Worm (Caenorhabditis elegans) whole organism, L1 larva: ENCODE data around the gene ztf-17.

ENCODE experiments used
- C16A3.4 ChIP-seq: fragments of 150-350 bp; optimal IDR thresholded peaks from 2 replicates; lab custom pipeline; 2014; ENCODE audit warnings: missing biosample characterization, missing genetic modification characterization
- C34B4.2 ChIP-seq: sonication (generic microtip); optimal IDR thresholded peaks from 2 replicates; lab custom pipeline; 2017; ENCODE audit warnings: mild to moderate bottlenecking, missing genetic modification characterization, missing compliant biosample characterization
- F16B12.6 ChIP-seq: fragments of 150-350 bp; optimal IDR thresholded peaks from 2 replicates; lab custom pipeline; 2014; ENCODE audit warnings: missing biosample characterization, missing genetic modification characterization
- Y116A8C.19 ChIP-seq: sonication (generic microtip); optimal IDR thresholded peaks from 2 replicates; lab custom pipeline; 2016; ENCODE audit warnings: missing compliant biosample characterization, missing genetic modification characterization, borderline replicate concordance
- aly-2 ChIP-seq: fragments of 150-350 bp; optimal IDR thresholded peaks from 2 replicates; lab custom pipeline; 2014; ENCODE audit warnings: missing biosample characterization, missing genetic modification characterization
- ama-1 ChIP-seq: fragments of 150-350 bp; optimal IDR thresholded peaks from 2 replicates; lab custom pipeline; 2014
- blmp-1 ChIP-seq: fragments of 150-350 bp; optimal IDR thresholded peaks from 2 replicates; lab custom pipeline; 2014; ENCODE audit warnings: missing biosample characterization, missing genetic modification characterization
- ces-1 ChIP-seq: fragments of 150-350 bp; optimal IDR thresholded peaks from 2 replicates; lab custom pipeline; 2014; ENCODE audit warnings: missing biosample characterization, missing genetic modification reagents, missing genetic modification characterization
- dpl-1 ChIP-seq, 3 experiments: fragments of 150-350 bp in 2 of 3; sonication (generic microtip) in 1 of 3; optimal IDR thresholded peaks; 2 replicates each; lab custom pipeline; 2014 to 2017; ENCODE audit warnings: missing biosample characterization in 3 of 3, missing genetic modification characterization in 3 of 3, missing genetic modification reagents in 3 of 3
- efl-1 ChIP-seq, 4 experiments: fragments of 150-350 bp; optimal IDR thresholded peaks in 3 of 4; peaks in 1 of 4; 1 replicate in 1 of 4; 2 replicates in 3 of 4; lab custom pipeline; 2014; ENCODE audit warnings: missing biosample characterization in 2 of 4, missing genetic modification characterization in 2 of 4, missing genetic modification reagents in 2 of 4
- egl-13 ChIP-seq: sonication (generic microtip); optimal IDR thresholded peaks from 2 replicates; lab custom pipeline; 2016; ENCODE audit warnings: missing genotype, missing genetic modification reagents, missing genetic modification characterization, missing compliant biosample characterization
- grh-1 ChIP-seq: fragments of 200-800 bp; sonication (Bioruptor generic); IDR thresholded peaks from 2 replicates; pipeline ENCODE4 v1.3.6; 2022; ENCODE audit warnings: missing genetic modification reagents, missing genetic modification characterization, missing compliant biosample characterization
- hlh-4 ChIP-seq: sonication (generic microtip); optimal IDR thresholded peaks from 2 replicates; lab custom pipeline; 2016; ENCODE audit warnings: mild to moderate bottlenecking, missing genetic modification characterization, missing compliant biosample characterization
- irx-1 ChIP-seq: sonication (generic microtip); optimal IDR thresholded peaks from 2 replicates; lab custom pipeline; 2016; ENCODE audit warnings: missing genetic modification characterization, missing compliant biosample characterization
- isw-1 ChIP-seq: fragments of 200-800 bp; sonication (Bioruptor generic); IDR thresholded peaks from 2 replicates; pipeline ENCODE4 v1.3.6; 2022; ENCODE audit warnings: missing genetic modification characterization, missing compliant biosample characterization
- jun-1 ChIP-seq: fragments of 150-350 bp; optimal IDR thresholded peaks from 2 replicates; lab custom pipeline; 2014; ENCODE audit warnings: missing biosample characterization, missing genetic modification reagents, missing genetic modification characterization
- lin-13 ChIP-seq: fragments of 150-350 bp; optimal IDR thresholded peaks from 2 replicates; lab custom pipeline; 2014; ENCODE audit warnings: missing biosample characterization, missing genetic modification reagents, missing genetic modification characterization
- lin-14 ChIP-seq: fragments of 200-800 bp; sonication (Bioruptor generic); optimal IDR thresholded peaks from 2 replicates; lab custom pipeline; 2018; ENCODE audit warnings: mild to moderate bottlenecking, missing genetic modification characterization, moderate library complexity, missing compliant biosample characterization
- lin-15B ChIP-seq: fragments of 150-350 bp; sonication (generic microtip); optimal IDR thresholded peaks from 3 replicates; lab custom pipeline; 2014; ENCODE audit warnings: missing biosample characterization, missing genetic modification characterization
- nhr-11 ChIP-seq: fragments of 150-350 bp; optimal IDR thresholded peaks from 2 replicates; lab custom pipeline; 2014; ENCODE audit warnings: missing biosample characterization, missing genetic modification characterization
- nhr-20 ChIP-seq: sonication (generic microtip); optimal IDR thresholded peaks from 2 replicates; lab custom pipeline; 2016; ENCODE audit warnings: mild to moderate bottlenecking, missing genetic modification characterization, missing compliant biosample characterization
- nhr-28 ChIP-seq: fragments of 150-350 bp; optimal IDR thresholded peaks from 2 replicates; lab custom pipeline; 2014; ENCODE audit warnings: missing biosample characterization, missing genetic modification characterization
- nhr-71 ChIP-seq: sonication (generic microtip); optimal IDR thresholded peaks from 2 replicates; lab custom pipeline; 2016; ENCODE audit warnings: mild to moderate bottlenecking, missing genetic modification characterization, moderate library complexity, missing compliant biosample characterization
- nhr-77 ChIP-seq: fragments of 150-350 bp; optimal IDR thresholded peaks from 2 replicates; lab custom pipeline; 2014; ENCODE audit warnings: missing biosample characterization, missing genetic modification characterization
- nhr-84 ChIP-seq: sonication (generic microtip); optimal IDR thresholded peaks from 2 replicates; lab custom pipeline; 2017; ENCODE audit warnings: missing biosample characterization, missing genetic modification characterization
- nhr-85 ChIP-seq: sonication (generic microtip); peaks from one replicate; lab custom pipeline; 2016; ENCODE audit warnings: missing genetic modification characterization, inconsistent platforms, missing compliant biosample characterization
- nhr-90 ChIP-seq: sonication (generic microtip); optimal IDR thresholded peaks from 2 replicates; lab custom pipeline; 2016; ENCODE audit warnings: mild to moderate bottlenecking, missing genetic modification characterization, missing compliant biosample characterization; ENCODE audit not compliant: poor library complexity
- pag-3 ChIP-seq: sonication (generic microtip); optimal IDR thresholded peaks from 2 replicates; lab custom pipeline; 2017; ENCODE audit warnings: missing genetic modification characterization, mild to moderate bottlenecking, missing compliant biosample characterization, antibody characterized with exemption, borderline replicate concordance; ENCODE audit not compliant: insufficient read depth
- snpc-4 ChIP-seq: fragments of 150-350 bp; optimal IDR thresholded peaks from 2 replicates; lab custom pipeline; 2014; ENCODE audit warnings: missing biosample characterization, missing genetic modification characterization
- sptf-1 ChIP-seq: fragments of 150-350 bp; optimal IDR thresholded peaks from 2 replicates; lab custom pipeline; 2014; ENCODE audit warnings: missing biosample characterization, missing genetic modification characterization
- sup-37 ChIP-seq: fragments of 200-800 bp; sonication (Bioruptor generic); optimal IDR thresholded peaks from 2 replicates; lab custom pipeline; 2018; ENCODE audit warnings: mild to moderate bottlenecking, missing genetic modification characterization, missing compliant biosample characterization
- swsn-7 ChIP-seq: sonication (generic microtip); optimal IDR thresholded peaks from 2 replicates; lab custom pipeline; 2016; ENCODE audit warnings: missing genetic modification characterization, missing compliant biosample characterization
- unc-86 ChIP-seq: sonication (generic microtip); optimal IDR thresholded peaks from 2 replicates; lab custom pipeline; 2016; ENCODE audit warnings: missing genetic modification characterization, missing compliant biosample characterization
- xbp-1 ChIP-seq: sonication (generic microtip); optimal IDR thresholded peaks from 2 replicates; lab custom pipeline; 2016; ENCODE audit warnings: missing genetic modification characterization, missing compliant biosample characterization
- zag-1 ChIP-seq: fragments of 150-350 bp; optimal IDR thresholded peaks from 2 replicates; lab custom pipeline; 2014; ENCODE audit warnings: missing biosample characterization, missing genetic modification characterization
- ztf-11 ChIP-seq, 2 experiments: sonication (generic microtip); optimal IDR thresholded peaks; 2 replicates each; lab custom pipeline; 2016 to 2017; ENCODE audit warnings: missing genetic modification characterization in 2 of 2, missing biosample characterization in 1 of 2, missing compliant biosample characterization in 1 of 2
- ztf-4 ChIP-seq: fragments of 150-350 bp; optimal IDR thresholded peaks from 2 replicates; lab custom pipeline; 2014; ENCODE audit warnings: missing biosample characterization, missing genetic modification characterization

The ztf-17 gene

ce11 chrII:7907539-7907997 lies 37.6 kb upstream of the ztf-17 start, which contains the start of gene best-23 (continued):
- TF ChIP-seq lin-15B (no peak), irx-1 (no peak), lin-14 (GFP tag; lab: Kevin White, UChicago) (peak; percentile 66), nhr-85 (no peak), ama-1 (no peak), nhr-90 (tag; lab: Kevin White, UChicago) (no peak), lin-13 (GFP tag; lab: Kevin White, UChicago) (no peak), nhr-77 (tag; lab: Kevin White, UChicago) (no peak), grh-1 (no peak), nhr-11 (tag; lab: Kevin White, UChicago) (no peak), sptf-1 (tag; lab: Kevin White, UChicago) (no peak), snpc-4 (no peak), ztf-4 (tag; lab: Kevin White, UChicago) (peak; percentile 36), pag-3 (no peak), nhr-84 (no peak), C16A3.4 (tag; lab: Kevin White, UChicago) (no peak), nhr-71 (tag; lab: Kevin White, UChicago) (peak; percentile 76), ces-1 (GFP tag; lab: Kevin White, UChicago) (no peak), ztf-11 (tag; optimal IDR thresholded peaks at IDR 0.05; lab: Kevin White, UChicago) (no peak), efl-1 (optimal IDR thresholded peaks at IDR 0.05; lab: Kevin White, UChicago) (no peak), efl-1 (GFP tag; optimal IDR thresholded peaks at IDR 0.05 in 1 of 2; lab: Kevin White, UChicago) (no peak), Y116A8C.19 (tag; lab: Kevin White, UChicago) (no peak), unc-86 (tag; lab: Kevin White, UChicago) (no peak), sup-37 (GFP tag; lab: Kevin White, UChicago) (no peak), hlh-4 (tag; lab: Kevin White, UChicago) (no peak), nhr-20 (peak; percentile 44), egl-13 (tag; lab: Kevin White, UChicago) (no peak), C34B4.2 (tag; lab: Kevin White, UChicago) (no peak), F16B12.6 (tag; lab: Kevin White, UChicago) (no peak), jun-1 (tag; lab: Kevin White, UChicago) (no peak), swsn-7 (tag; lab: Kevin White, UChicago) (no peak)

- no peak for TF ChIP-seq xbp-1 (tag; lab: Kevin White, UChicago)
- TF ChIP-seq efl-1 (optimal IDR thresholded peaks at IDR 0.05; lab: Kevin White, UChicago) = no peak
- TF ChIP-seq efl-1 (GFP tag; optimal IDR thresholded peaks at IDR 0.05 in 1 of 2; lab: Kevin White, UChicago) = peak in 1 of 2 experiments; percentile 90
- TF ChIP-seq, all 84 proteins: peak for 1
These were observed 32.0 kb upstream of the ztf-17 start for ce11 chrII:7901990-7902389.

ce11 chrII:7900762-7901161 lies 30.8 kb upstream of the ztf-17 start:
- TF ChIP-seq isw-1 (GFP tag; lab: Robert Waterston, UW) (no peak), zag-1 (tag; lab: Kevin White, UChicago) (no peak), ces-1 (GFP tag; lab: Kevin White, UChicago) (no peak), blmp-1 (tag; lab: Kevin White, UChicago) (no peak), F16B12.6 (tag; lab: Kevin White, UChicago) (no peak), ztf-4 (tag; lab: Kevin White, UChicago) (no peak), C16A3.4 (tag; lab: Kevin White, UChicago) (no peak)

ce11 chrII:7900190-7900672 lies 30.3 kb upstream of the ztf-17 start, which contains the start of gene rev-1:
TSS of gene rev-1 (plus strand) at chrII:7900622.
- TF ChIP-seq dpl-1 (GFP tag; optimal IDR thresholded peaks at IDR 0.05; lab: Kevin White, UChicago) = no peak
- no peak for TF ChIP-seq efl-1 (optimal IDR thresholded peaks at IDR 0.05; lab: Kevin White, UChicago)
- TF ChIP-seq efl-1 (GFP tag; optimal IDR thresholded peaks at IDR 0.05 in 1 of 2; lab: Kevin White, UChicago) = peak in 1 of 2 experiments; percentile 65
- TF ChIP-seq nhr-28 = no peak
- TF ChIP-seq lin-14 (GFP tag; lab: Kevin White, UChicago) = peak; percentile 31
- TF ChIP-seq aly-2 = peak; percentile 59
